Fruit fly (Drosophila melanogaster): Measurements from ENCODE around the gene CG4367.

The CG4367 gene

dm6 chr3R:20285678-20286449, 18.9 kb downstream of the CG4367 start (continued):
- TF ChIP-seq Abd-B (GFP tag; optimal IDR thresholded peaks at IDR 0.05) (no peak), CG4328 (GFP tag; optimal IDR thresholded peaks at IDR 0.05) (peak; percentile 76), GATAe (GFP tag; conservative IDR thresholded peaks at IDR 0.05) (no peak), onecut (GFP tag; IDR thresholded peaks at IDR 0.05) (peak; percentile 48), CG18619 (GFP tag; optimal IDR thresholded peaks at IDR 0.05) (peak; percentile 55), CG8089 (GFP tag; optimal IDR thresholded peaks at IDR 0.05) (peak; percentile 60), slbo (GFP tag; IDR thresholded peaks at IDR 0.05) (no peak), ac (GFP tag; optimal IDR thresholded peaks at IDR 0.05) (no peak), bab2 (GFP tag; optimal IDR thresholded peaks at IDR 0.05) (peak; percentile 81), Hsf (GFP tag; optimal IDR thresholded peaks at IDR 0.05) (no peak), CG12155 (GFP tag; optimal IDR thresholded peaks at IDR 0.05) (no peak), CG7839 (tag; optimal IDR thresholded peaks at IDR 0.05) (peak; percentile 29), p53 (GFP tag; optimal IDR thresholded peaks at IDR 0.05) (peak; percentile 10), cato (GFP tag; optimal IDR thresholded peaks at IDR 0.05; ENCODE audit: borderline replicate concordance) (peak; percentile 52), CG32767 (GFP tag; IDR thresholded peaks at IDR 0.05) (peak; percentile 26; the same call in 1 of the 2 replicates), pzg (GFP tag; optimal IDR thresholded peaks at IDR 0.05) (no peak), CG6791 (GFP tag; IDR thresholded peaks at IDR 0.05; ENCODE audit: partially characterized antibody) (no peak), Oaz (GFP tag; IDR thresholded peaks at IDR 0.05) (no peak), CG1647 (GFP tag; optimal IDR thresholded peaks at IDR 0.05) (peak; percentile 75), CTCF (GFP tag; optimal IDR thresholded peaks at IDR 0.05) (no peak), zf30C (GFP tag; optimal IDR thresholded peaks at IDR 0.05) (no peak), CG11560 (tag; IDR thresholded peaks at IDR 0.05) (no peak), CG1832 (GFP tag; optimal IDR thresholded peaks at IDR 0.05) (no peak), NfI (GFP tag; optimal IDR thresholded peaks at IDR 0.05) (no peak), odd (GFP tag; optimal IDR thresholded peaks at IDR 0.05) (peak; percentile 40), pho (GFP tag; optimal IDR thresholded peaks at IDR 0.05) (no peak), gce (GFP tag; IDR thresholded peaks at IDR 0.05) (no peak), gem (tag; optimal IDR thresholded peaks at IDR 0.05) (peak; percentile 68), salm (tag; optimal IDR thresholded peaks at IDR 0.05) (peak; percentile 27), tgo (GFP tag; IDR thresholded peaks at IDR 0.05) (no peak), wek (GFP tag; optimal IDR thresholded peaks at IDR 0.05) (peak; percentile 77), Hr78 (GFP tag; optimal IDR thresholded peaks at IDR 0.05) (peak in 1 of 2 experiments; percentile 43), ash1 (GFP tag; optimal IDR thresholded peaks at IDR 0.05) (peak; percentile 60), Nf-YB (GFP tag; optimal IDR thresholded peaks at IDR 0.05) (peak; percentile 26), pan (optimal IDR thresholded peaks at IDR 0.05) (no peak), pan (GFP tag; optimal IDR thresholded peaks at IDR 0.05 in 1 of 2, IDR thresholded peaks at IDR 0.05 in 1 of 2) (no peak), eyg (GFP tag; optimal IDR thresholded peaks at IDR 0.05) (peak; percentile 36), hkb (optimal IDR thresholded peaks at IDR 0.05) (no peak), hkb (GFP tag; IDR thresholded peaks at IDR 0.05) (peak; percentile 51; the same call in 1 of the 2 replicates), sug (tag; optimal IDR thresholded peaks at IDR 0.05) (no peak), CG10959 (GFP tag; IDR thresholded peaks at IDR 0.05) (peak; percentile 64), Bteb2 (GFP tag; optimal IDR thresholded peaks at IDR 0.05) (no peak), run (tag; optimal IDR thresholded peaks at IDR 0.05) (no peak), dimm (GFP tag; IDR thresholded peaks at IDR 0.05) (peak; percentile 60; the same call in 1 of the 2 replicates), CG31388 (GFP tag; optimal IDR thresholded peaks at IDR 0.05) (peak; percentile 50), trem (tag; optimal IDR thresholded peaks at IDR 0.05) (no peak), slp2 (GFP tag; optimal IDR thresholded peaks at IDR 0.05) (no peak), Sin3A (optimal IDR thresholded peaks at IDR 0.05) (no peak), CG7786 (GFP tag; optimal IDR thresholded peaks at IDR 0.05) (no peak), Atf-2 (GFP tag; optimal IDR thresholded peaks at IDR 0.05) (no peak), CG6854 (GFP tag; optimal IDR thresholded peaks at IDR 0.05) (no peak)
